Fruit fly (Drosophila melanogaster) whole organism, embryonic: ENCODE data around the gene CG9393.
A peak's percentile ranks its signal among the peaks of the same experiment; 100 is the strongest.

Experiments used
- CG10209 ChIP-seq: fragments of 200-800 bp; sonication (Bioruptor generic); optimal IDR thresholded peaks from 3 replicates; lab custom pipeline; 2017; ENCODE audit warnings: missing biosample characterization, mild to moderate bottlenecking, missing genetic modification characterization, missing genetic modification reagents
- CG1024 ChIP-seq: fragments of 200-800 bp; sonication (Bioruptor generic); IDR thresholded peaks from 2 replicates; pipeline ENCODE4 v1.3.6; 2022; ENCODE audit warnings: missing biosample characterization, missing genetic modification characterization
- CG13894 ChIP-seq: fragments of 200-800 bp; sonication (Bioruptor generic); optimal IDR thresholded peaks from 3 replicates; lab custom pipeline; 2018; ENCODE audit warnings: missing biosample characterization, mild to moderate bottlenecking, missing genetic modification characterization, moderate library complexity
- CG14667 ChIP-seq: fragments of 200-800 bp; sonication (Bioruptor generic); IDR thresholded peaks from 2 replicates; pipeline ENCODE4 v1.3.6; 2022; ENCODE audit warnings: missing biosample characterization, missing genetic modification characterization
- CG15479 ChIP-seq: fragments of 200-800 bp; sonication (Bioruptor generic); optimal IDR thresholded peaks from 3 replicates; lab custom pipeline; 2019; ENCODE audit warnings: missing biosample characterization, mild to moderate bottlenecking, missing genetic modification characterization, moderate library complexity
- CG17568 ChIP-seq: fragments of 200-800 bp; sonication (Bioruptor generic); optimal IDR thresholded peaks from 2 replicates; lab custom pipeline; 2018; ENCODE audit warnings: missing biosample characterization, mild to moderate bottlenecking, missing genetic modification characterization, moderate library complexity
- CG3281 ChIP-seq: fragments of 200-800 bp; sonication (Bioruptor generic); optimal IDR thresholded peaks from 3 replicates; lab custom pipeline; 2017; ENCODE audit warnings: missing biosample characterization, mild to moderate bottlenecking, missing genetic modification characterization
- CG6854 ChIP-seq: fragments of 200-800 bp; sonication (Bioruptor generic); optimal IDR thresholded peaks from 3 replicates; lab custom pipeline; 2017; ENCODE audit warnings: missing biosample characterization, mild to moderate bottlenecking, missing genetic modification characterization
- CG7987 ChIP-seq: fragments of 200-800 bp; sonication (Bioruptor generic); optimal IDR thresholded peaks from 2 replicates; lab custom pipeline; 2018; ENCODE audit warnings: missing biosample characterization, mild to moderate bottlenecking, missing genetic modification characterization, moderate library complexity
- Deaf1 ChIP-seq: fragments of 200-800 bp; optimal IDR thresholded peaks from 3 replicates; lab custom pipeline; 2019; ENCODE audit warnings: missing biosample characterization, mild to moderate bottlenecking, missing genetic modification characterization, moderate library complexity
- Drgx ChIP-seq: fragments of 200-800 bp; sonication (Bioruptor generic); IDR thresholded peaks from 2 replicates; pipeline ENCODE4 v1.3.6; 2022; ENCODE audit warnings: missing biosample characterization, missing genetic modification characterization
- Ets65A ChIP-seq: fragments of 200-800 bp; sonication (Bioruptor generic); peaks from one replicate; lab custom pipeline; 2016; ENCODE audit warnings: missing biosample characterization, missing genetic modification characterization
- Gsc ChIP-seq: fragments of 200-800 bp; sonication (Bioruptor generic); IDR thresholded peaks from 2 replicates; pipeline ENCODE4 v1.3.6; 2022; ENCODE audit warnings: missing biosample characterization, missing genetic modification characterization
- Hr3 ChIP-seq: fragments of 200-800 bp; sonication (Bioruptor generic); optimal IDR thresholded peaks from 3 replicates; lab custom pipeline; 2016; ENCODE audit warnings: missing biosample characterization, missing genetic modification characterization
- Med ChIP-seq: fragments of 200-800 bp; sonication (Bioruptor generic); peaks from one replicate; lab custom pipeline; 2016; ENCODE audit warnings: missing biosample characterization, missing genetic modification characterization, mild to moderate bottlenecking, inconsistent platforms, moderate library complexity
- Nf-YA ChIP-seq: fragments of 200-800 bp; sonication (Bioruptor generic); IDR thresholded peaks from 2 replicates; pipeline ENCODE4 v1.3.6; 2022; ENCODE audit warnings: missing biosample characterization, missing genetic modification characterization
- Pdp1 ChIP-seq, 2 experiments: fragments of 200-800 bp; sonication (Bioruptor generic); optimal IDR thresholded peaks; 3 replicates each; lab custom pipeline; 2016; ENCODE audit warnings: missing biosample characterization in 2 of 2, missing genetic modification characterization in 2 of 2, mild to moderate bottlenecking in 1 of 2, moderate library complexity in 1 of 2
- Sox102F ChIP-seq: fragments of 200-800 bp; sonication (Bioruptor generic); optimal IDR thresholded peaks from 2 replicates; lab custom pipeline; 2018; ENCODE audit warnings: missing biosample characterization, mild to moderate bottlenecking, missing genetic modification characterization, moderate library complexity
- Vsx1 ChIP-seq: fragments of 200-800 bp; sonication (Bioruptor generic); optimal IDR thresholded peaks from 2 replicates; lab custom pipeline; 2017; ENCODE audit warnings: missing biosample characterization, mild to moderate bottlenecking, missing genetic modification characterization, missing genetic modification reagents
- abd-A ChIP-seq: fragments of 200-800 bp; sonication (Bioruptor generic); optimal IDR thresholded peaks from 3 replicates; lab custom pipeline; 2019; ENCODE audit warnings: missing biosample characterization, mild to moderate bottlenecking, missing genetic modification characterization, moderate library complexity
- chinmo ChIP-seq: fragments of 200-800 bp; sonication (Bioruptor generic); IDR thresholded peaks from 4 replicates; pipeline ENCODE4 v1.3.6; 2022; ENCODE audit warnings: missing biosample characterization, missing genetic modification characterization; ENCODE audit not compliant: partially characterized antibody
- corto ChIP-seq: fragments of 200-800 bp; sonication (Bioruptor generic); optimal IDR thresholded peaks from 2 replicates; lab custom pipeline; 2016; ENCODE audit warnings: missing biosample characterization, mild to moderate bottlenecking, missing genetic modification characterization, moderate library complexity
- crol ChIP-seq: fragments of 200-800 bp; sonication (Bioruptor generic); IDR thresholded peaks from 2 replicates; pipeline ENCODE4 v1.3.6; 2022; ENCODE audit warnings: missing biosample characterization, missing genetic modification characterization
- cwo ChIP-seq: fragments of 200-800 bp; sonication (Bioruptor generic); optimal IDR thresholded peaks from 3 replicates; lab custom pipeline; 2017; ENCODE audit warnings: missing biosample characterization, missing genetic modification characterization, mild to moderate bottlenecking, moderate library complexity, missing genetic modification reagents
- dan ChIP-seq: fragments of 200-800 bp; sonication (Bioruptor generic); IDR thresholded peaks from 2 replicates; pipeline ENCODE4 v1.3.6; 2022; ENCODE audit warnings: missing biosample characterization, missing genetic modification characterization
- dmrt99B ChIP-seq: fragments of 200-800 bp; sonication (Bioruptor generic); optimal IDR thresholded peaks from 2 replicates; lab custom pipeline; 2018; ENCODE audit warnings: missing biosample characterization, mild to moderate bottlenecking, missing genetic modification characterization, moderate library complexity
- eve ChIP-seq, 2 experiments: fragments of >200 bp; optimal IDR thresholded peaks; 2 replicates each; lab custom pipeline; 2017; ENCODE audit warnings: missing biosample characterization in 2 of 2, missing genetic modification characterization in 2 of 2
- exex ChIP-seq: fragments of 200-800 bp; sonication (Bioruptor generic); optimal IDR thresholded peaks from 4 replicates; lab custom pipeline; 2018; ENCODE audit warnings: missing biosample characterization, mild to moderate bottlenecking, missing genetic modification characterization, moderate library complexity
- grn ChIP-seq: fragments of 200-800 bp; sonication (Bioruptor generic); optimal IDR thresholded peaks from 3 replicates; lab custom pipeline; 2017; ENCODE audit warnings: missing biosample characterization, missing genetic modification characterization
- ham ChIP-seq: fragments of 200-800 bp; sonication (Bioruptor generic); IDR thresholded peaks from 2 replicates; pipeline ENCODE4 v1.3.6; 2022; ENCODE audit warnings: missing biosample characterization, missing genetic modification characterization
- klu ChIP-seq: fragments of 200-800 bp; sonication (Bioruptor generic); IDR thresholded peaks from 2 replicates; pipeline ENCODE4 v1.3.6; 2022; ENCODE audit warnings: missing biosample characterization, missing genetic modification characterization
- lmd ChIP-seq: fragments of 200-800 bp; sonication (Bioruptor generic); IDR thresholded peaks from 2 replicates; pipeline ENCODE4 v1.3.6; 2022; ENCODE audit warnings: missing biosample characterization, missing genetic modification characterization
- nerfin-1 ChIP-seq: fragments of 200-800 bp; sonication (Bioruptor generic); optimal IDR thresholded peaks from 3 replicates; lab custom pipeline; 2019; ENCODE audit warnings: missing biosample characterization, mild to moderate bottlenecking, missing genetic modification characterization, moderate library complexity
- pan ChIP-seq, 4 experiments: fragments of >200 bp in 3 of 4; fragments of 200-800 bp in 1 of 4; sonication (Bioruptor generic) in 1 of 4; optimal IDR thresholded peaks in 3 of 4; IDR thresholded peaks in 1 of 4; 2 replicates each; pipeline versions ENCODE4 v1.3.6 to Lab custom; 2017 to 2022; ENCODE audit warnings: missing biosample characterization in 2 of 4, missing genetic modification characterization in 2 of 4, mixed read lengths in 1 of 4
- prd ChIP-seq, 3 experiments: fragments of >200 bp in 2 of 3; fragments of 200-800 bp in 1 of 3; sonication (Bioruptor generic) in 1 of 3; optimal IDR thresholded peaks in 2 of 3; IDR thresholded peaks in 1 of 3; 2 replicates in 2 of 3; 3 replicates in 1 of 3; pipeline versions ENCODE4 v1.3.6 to Lab custom; 2017 to 2022; ENCODE audit warnings: missing biosample characterization in 1 of 3, missing genetic modification characterization in 1 of 3
- sd ChIP-seq: fragments of 200-800 bp; sonication (Bioruptor generic); optimal IDR thresholded peaks from 3 replicates; lab custom pipeline; 2018; ENCODE audit warnings: missing biosample characterization, mild to moderate bottlenecking, missing genetic modification characterization, moderate library complexity
- sens ChIP-seq: fragments of 200-800 bp; sonication (Bioruptor generic); peaks from one replicate; lab custom pipeline; 2016; ENCODE audit warnings: missing biosample characterization, missing genetic modification characterization
- sqz ChIP-seq: fragments of 200-800 bp; sonication (Bioruptor generic); optimal IDR thresholded peaks from 3 replicates; lab custom pipeline; 2018; ENCODE audit warnings: missing biosample characterization, mild to moderate bottlenecking, missing genetic modification characterization
- sug ChIP-seq: fragments of 200-800 bp; optimal IDR thresholded peaks from 2 replicates; lab custom pipeline; 2019; ENCODE audit warnings: missing biosample characterization, mild to moderate bottlenecking, missing genetic modification characterization, moderate library complexity
- tll ChIP-seq, 2 experiments: fragments of 200-800 bp in 1 of 2; fragments of >200 bp in 1 of 2; sonication (Bioruptor generic) in 1 of 2; optimal IDR thresholded peaks; 2 replicates each; lab custom pipeline; 2017 to 2019; ENCODE audit warnings: missing biosample characterization in 2 of 2, missing genetic modification characterization in 2 of 2, mild to moderate bottlenecking in 1 of 2, moderate library complexity in 1 of 2
- vvl ChIP-seq: fragments of 200-800 bp; sonication (Bioruptor generic); IDR thresholded peaks from 2 replicates; pipeline ENCODE4 v1.3.6; 2022; ENCODE audit warnings: missing biosample characterization, missing genetic modification characterization
- zen ChIP-seq: fragments of 200-800 bp; sonication (Bioruptor generic); optimal IDR thresholded peaks from 3 replicates; lab custom pipeline; 2018; ENCODE audit warnings: missing biosample characterization, mild to moderate bottlenecking, missing genetic modification characterization, moderate library complexity

The CG9393 gene

DNA sequence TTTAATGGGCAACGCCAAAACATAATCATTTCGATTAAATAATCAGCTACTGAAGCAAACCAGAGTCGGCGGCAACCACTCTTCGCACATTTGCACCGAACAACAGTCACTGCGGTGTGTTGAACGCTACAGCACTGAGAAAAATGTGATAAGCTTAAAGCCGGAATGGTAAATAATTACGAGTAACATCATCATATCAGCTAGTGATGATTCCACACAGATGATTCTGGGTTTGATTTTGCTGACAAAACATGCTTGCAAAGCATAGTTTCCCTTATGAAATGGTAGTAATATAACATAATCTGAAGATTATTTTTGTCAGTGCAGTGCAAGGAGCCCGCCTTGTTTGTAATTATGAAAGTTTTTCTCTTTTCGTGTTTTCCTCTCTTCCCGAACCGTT lies 34.6 kb upstream of the CG9393 start (continued):
- TF ChIP-seq lmd (GFP tag; lab: Robert Waterston, UW) (peak; percentile 44; the same call in 1 of the 2 replicates), prd (optimal IDR thresholded peaks at IDR 0.05; lab: Kevin White, UChicago) (no peak), prd (GFP tag; IDR thresholded peaks at IDR 0.05; lab: Robert Waterston, UW) (peak; percentile 51; the same call in 1 of the 3 replicates), Sox102F (GFP tag; lab: Kevin White, UChicago) (peak; percentile 77)

DNA sequence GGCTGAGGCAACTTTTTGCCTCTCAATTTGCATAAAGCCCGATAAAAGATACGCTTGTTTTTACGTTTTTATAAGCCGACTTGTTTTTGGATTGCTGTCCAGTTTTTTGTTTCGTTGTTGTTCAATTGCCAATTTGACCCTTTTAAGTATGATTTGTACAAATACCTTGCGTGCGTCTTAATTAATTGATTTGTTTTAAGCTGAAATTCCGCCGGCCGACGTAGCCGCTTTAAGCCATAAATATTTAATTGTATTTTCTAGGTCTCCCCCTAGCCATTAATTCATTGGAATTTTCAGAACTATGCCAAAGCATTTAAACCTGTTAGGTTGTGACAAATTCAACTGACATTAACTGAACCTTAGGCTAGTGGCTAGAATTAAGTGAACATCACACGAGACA lies 33.1 kb upstream of the CG9393 start:
- TF ChIP-seq CG17568: no peak
- peak; percentile 43; the same call in 1 of the 4 replicates for TF ChIP-seq chinmo (GFP tag; lab: Robert Waterston, UW)
- TF ChIP-seq sd (tag; lab: Kevin White, UChicago): peak; percentile 94
- TF ChIP-seq Gsc (GFP tag; lab: Robert Waterston, UW): no peak
- TF ChIP-seq CG7987 (GFP tag; lab: Kevin White, UChicago): no peak
- no peak for TF ChIP-seq Ets65A (GFP tag; lab: Kevin White, UChicago)
- peak; percentile 43 for TF ChIP-seq abd-A (tag; lab: Kevin White, UChicago)

DNA sequence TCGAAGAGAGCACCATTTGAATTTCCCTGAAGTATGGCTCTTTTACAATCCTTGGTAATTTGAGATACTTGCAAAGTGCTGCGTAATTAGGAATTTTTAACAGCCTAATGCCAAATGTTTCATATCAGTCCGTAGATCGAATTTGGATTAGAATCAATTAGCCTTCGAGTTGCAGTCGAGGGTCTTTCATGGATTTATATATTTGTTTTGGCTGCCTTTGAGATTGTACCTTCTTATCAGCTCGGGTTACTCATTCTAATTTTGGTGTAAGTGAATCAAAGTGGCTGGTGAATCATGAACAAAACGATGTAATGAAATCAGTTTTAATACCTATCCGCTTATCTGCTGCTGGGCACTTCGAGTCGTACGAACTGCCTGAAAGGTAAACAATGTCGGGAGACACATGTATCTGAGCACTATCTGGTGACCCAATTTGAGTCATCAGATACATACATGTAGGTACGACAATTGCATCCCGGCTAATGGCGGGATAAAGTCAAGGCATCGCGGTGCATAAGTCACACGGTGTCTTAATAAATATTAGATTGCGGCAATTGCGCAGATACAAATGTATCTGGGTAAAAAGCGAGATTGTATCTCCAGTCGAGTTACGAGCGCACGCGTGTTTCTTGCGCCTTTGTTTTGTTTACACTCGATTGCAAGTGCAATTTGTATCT lies 32.3 kb upstream of the CG9393 start:
- TF ChIP-seq CG15479 (GFP tag; lab: Kevin White, UChicago): peak; percentile 89
- peak; percentile 16 for TF ChIP-seq sug (tag; lab: Kevin White, UChicago)
- no peak for TF ChIP-seq corto
- TF ChIP-seq CG10209 (GFP tag; lab: Kevin White, UChicago): no peak
- peak; percentile 38 for TF ChIP-seq Med
- TF ChIP-seq grn (GFP tag; lab: Kevin White, UChicago): peak; percentile 86
- no peak for TF ChIP-seq nerfin-1
- TF ChIP-seq Vsx1 (GFP tag; lab: Kevin White, UChicago): peak; percentile 35
- peak; percentile 2 for TF ChIP-seq cwo
- TF ChIP-seq exex (tag; lab: Kevin White, UChicago): peak; percentile 65
- 0 out of 4 replicates have a peak, but pooled peaks have one; percentile 36 for TF ChIP-seq chinmo (GFP tag; lab: Robert Waterston, UW)
- no peak for TF ChIP-seq dan
- no peak for TF ChIP-seq pan (optimal IDR thresholded peaks at IDR 0.05; lab: Kevin White, UChicago)
- TF ChIP-seq pan (GFP tag; optimal IDR thresholded peaks at IDR 0.05 in 1 of 2, IDR thresholded peaks at IDR 0.05 in 1 of 2): no peak
- TF ChIP-seq sens (GFP tag; lab: Kevin White, UChicago): peak; percentile 59
- peak in 1 of 2 experiments; percentile 69 for TF ChIP-seq eve (GFP tag; optimal IDR thresholded peaks at IDR 0.05; lab: Kevin White, UChicago)
- TF ChIP-seq tll (GFP tag; optimal IDR thresholded peaks at IDR 0.05; lab: Kevin White, UChicago): peak in 1 of 2 experiments; percentile 65

DNA sequence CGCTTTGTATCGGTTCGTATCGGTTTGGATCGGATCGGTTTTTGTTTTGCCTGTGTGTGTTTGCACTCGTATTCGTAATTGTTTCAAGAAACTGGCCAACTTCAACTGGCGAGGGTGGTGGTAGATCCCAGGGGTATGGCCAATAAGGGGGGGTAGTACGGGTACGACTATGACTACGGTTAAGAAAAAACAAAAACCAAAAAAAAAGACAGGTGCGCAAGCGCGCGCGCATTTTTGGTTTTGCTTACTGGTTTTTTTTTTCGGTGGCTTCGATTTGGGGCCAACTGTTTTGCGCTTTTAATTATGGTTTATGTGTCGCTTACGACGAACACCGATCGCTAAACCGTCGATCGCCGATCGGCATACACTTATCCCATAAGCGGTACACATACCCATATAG lies 31.4 kb upstream of the CG9393 start:
- peak; percentile 58 for TF ChIP-seq CG13894
- TF ChIP-seq Drgx (GFP tag; lab: Robert Waterston, UW): peak; percentile 30; the same call in 1 of the 2 replicates
- no peak for TF ChIP-seq CG3281 (GFP tag; lab: Kevin White, UChicago)
- TF ChIP-seq ham (GFP tag; lab: Robert Waterston, UW): no peak
- no peak for TF ChIP-seq CG6854 (GFP tag; lab: Kevin White, UChicago)
- TF ChIP-seq Deaf1 (tag; lab: Kevin White, UChicago): peak; percentile 17
- TF ChIP-seq klu (GFP tag; lab: Robert Waterston, UW): no peak
- TF ChIP-seq chinmo (GFP tag; lab: Robert Waterston, UW): 0 out of 4 replicates have a peak, but pooled peaks have one; percentile 61
- no peak for TF ChIP-seq pan (optimal IDR thresholded peaks at IDR 0.05; lab: Kevin White, UChicago)
- TF ChIP-seq pan (GFP tag; optimal IDR thresholded peaks at IDR 0.05 in 1 of 2, IDR thresholded peaks at IDR 0.05 in 1 of 2): no peak
- TF ChIP-seq sqz: peak; percentile 50
- no peak for TF ChIP-seq Pdp1 (GFP tag; optimal IDR thresholded peaks at IDR 0.05; lab: Kevin White, UChicago)
- 0 out of 2 replicates have a peak, but pooled peaks have one; percentile 8 for TF ChIP-seq vvl (GFP tag; lab: Robert Waterston, UW)
- TF ChIP-seq Nf-YA (GFP tag; lab: Robert Waterston, UW): 0 out of 2 replicates have a peak, but pooled peaks have one; percentile 24
- no peak for TF ChIP-seq Hr3 (GFP tag; lab: Kevin White, UChicago)
- no peak for TF ChIP-seq zen (tag; lab: Kevin White, UChicago)
- TF ChIP-seq crol: peak; percentile 56
- no peak for TF ChIP-seq CG1024
- no peak for TF ChIP-seq CG14667
- no peak for TF ChIP-seq lmd (GFP tag; lab: Robert Waterston, UW)
- TF ChIP-seq dmrt99B (tag; lab: Kevin White, UChicago): no peak
